Worm (Caenorhabditis elegans) whole organism, late embryonic: ENCODE data around the gene EGAP2.2.

Experiments used
- C08G9.2 ChIP-seq: sonication (generic microtip); optimal IDR thresholded peaks from 2 replicates; lab custom pipeline; 2016; ENCODE audit warnings: mild to moderate bottlenecking, missing genetic modification characterization, moderate library complexity, missing compliant biosample characterization
- K02D7.2 ChIP-seq: sonication (generic microtip); optimal IDR thresholded peaks from 2 replicates; lab custom pipeline; 2017; ENCODE audit warnings: mild to moderate bottlenecking, missing genetic modification characterization, missing compliant biosample characterization
- K09A11.1 ChIP-seq: sonication (generic microtip); optimal IDR thresholded peaks from 2 replicates; lab custom pipeline; 2017; ENCODE audit warnings: antibody characterized with exemption, mild to moderate bottlenecking, missing genetic modification characterization, missing compliant biosample characterization; ENCODE audit not compliant: insufficient read depth
- ama-1 ChIP-seq: fragments of 150-350 bp; optimal IDR thresholded peaks from 2 replicates; lab custom pipeline; 2014
- ceh-18 ChIP-seq: sonication (generic microtip); optimal IDR thresholded peaks from 2 replicates; lab custom pipeline; 2016; ENCODE audit warnings: missing genetic modification characterization, missing compliant biosample characterization
- ceh-19 ChIP-seq: fragments of 200-800 bp; sonication (Bioruptor generic); optimal IDR thresholded peaks from 2 replicates; lab custom pipeline; 2018; ENCODE audit warnings: mild to moderate bottlenecking, missing genetic modification characterization, missing compliant biosample characterization
- ceh-2 ChIP-seq: sonication (generic microtip); optimal IDR thresholded peaks from 2 replicates; lab custom pipeline; 2016; ENCODE audit warnings: missing genotype, missing genetic modification characterization, missing compliant biosample characterization
- ceh-22 ChIP-seq: sonication (generic microtip); optimal IDR thresholded peaks from 2 replicates; lab custom pipeline; 2017; ENCODE audit warnings: missing biosample characterization, missing genetic modification characterization
- ceh-34 ChIP-seq: sonication (generic microtip); optimal IDR thresholded peaks from 2 replicates; lab custom pipeline; 2016; ENCODE audit warnings: mild to moderate bottlenecking, missing genetic modification characterization, missing compliant biosample characterization
- ceh-9 ChIP-seq: sonication (generic microtip); optimal IDR thresholded peaks from 2 replicates; lab custom pipeline; 2016; ENCODE audit warnings: mild to moderate bottlenecking, missing genetic modification characterization, inconsistent platforms, missing compliant biosample characterization
- che-1 ChIP-seq: sonication (generic microtip); optimal IDR thresholded peaks from 2 replicates; lab custom pipeline; 2016; ENCODE audit warnings: mild to moderate bottlenecking, missing genetic modification characterization, missing compliant biosample characterization
- dmd-4 ChIP-seq: sonication (generic microtip); optimal IDR thresholded peaks from 2 replicates; lab custom pipeline; 2016; ENCODE audit warnings: borderline replicate concordance, missing genetic modification characterization, missing compliant biosample characterization
- dve-1 ChIP-seq: sonication (generic microtip); optimal IDR thresholded peaks from 2 replicates; lab custom pipeline; 2017; ENCODE audit warnings: antibody characterized with exemption, mild to moderate bottlenecking, missing genetic modification characterization, missing compliant biosample characterization
- elt-4 ChIP-seq: sonication (generic microtip); optimal IDR thresholded peaks from 2 replicates; lab custom pipeline; 2016; ENCODE audit warnings: missing genetic modification characterization, missing compliant biosample characterization
- ets-4 ChIP-seq: sonication (generic microtip); optimal IDR thresholded peaks from 2 replicates; lab custom pipeline; 2016; ENCODE audit warnings: missing genetic modification characterization, missing compliant biosample characterization
- eyg-1 ChIP-seq: sonication (generic microtip); optimal IDR thresholded peaks from 2 replicates; lab custom pipeline; 2016; ENCODE audit warnings: missing genotype, missing genetic modification characterization, missing compliant biosample characterization
- fkh-6 ChIP-seq: sonication (generic microtip); optimal IDR thresholded peaks from 2 replicates; lab custom pipeline; 2016; ENCODE audit warnings: missing genetic modification characterization, missing compliant biosample characterization
- gmeb-2 ChIP-seq: sonication (generic microtip); optimal IDR thresholded peaks from 2 replicates; lab custom pipeline; 2016; ENCODE audit warnings: missing genetic modification characterization, inconsistent platforms, missing compliant biosample characterization
- hlh-13 ChIP-seq: fragments of 200-800 bp; sonication (Bioruptor generic); optimal IDR thresholded peaks from 2 replicates; lab custom pipeline; 2018; ENCODE audit warnings: mild to moderate bottlenecking, missing genetic modification characterization, missing compliant biosample characterization
- hlh-15 ChIP-seq: sonication (generic microtip); optimal IDR thresholded peaks from 2 replicates; lab custom pipeline; 2016; ENCODE audit warnings: missing genetic modification characterization, missing compliant biosample characterization
- hlh-30 ChIP-seq: sonication (generic microtip); optimal IDR thresholded peaks from 2 replicates; lab custom pipeline; 2017; ENCODE audit warnings: antibody characterized with exemption, missing genetic modification characterization, missing compliant biosample characterization; ENCODE audit not compliant: insufficient read depth
- hlh-6 ChIP-seq: sonication (generic microtip); optimal IDR thresholded peaks from 2 replicates; lab custom pipeline; 2016; ENCODE audit warnings: missing genotype, missing genetic modification characterization, missing compliant biosample characterization
- madf-2 ChIP-seq: sonication (generic microtip); optimal IDR thresholded peaks from 2 replicates; lab custom pipeline; 2017; ENCODE audit warnings: missing genetic modification characterization, missing compliant biosample characterization
- nhr-232 ChIP-seq: sonication (generic microtip); optimal IDR thresholded peaks from 2 replicates; lab custom pipeline; 2016; ENCODE audit warnings: missing genetic modification characterization, missing compliant biosample characterization
- pag-3 ChIP-seq: sonication (generic microtip); optimal IDR thresholded peaks from 2 replicates; lab custom pipeline; 2016; ENCODE audit warnings: missing compliant biosample characterization, missing genetic modification characterization, borderline replicate concordance
- pax-1 ChIP-seq: fragments of 150-350 bp; optimal IDR thresholded peaks from 2 replicates; lab custom pipeline; 2014; ENCODE audit warnings: missing biosample characterization, missing genetic modification characterization
- ref-2 ChIP-seq: sonication (generic microtip); optimal IDR thresholded peaks from 2 replicates; lab custom pipeline; 2016; ENCODE audit warnings: missing genetic modification characterization, missing compliant biosample characterization
- rnt-1 ChIP-seq: sonication (generic microtip); optimal IDR thresholded peaks from 2 replicates; lab custom pipeline; 2016; ENCODE audit warnings: missing genetic modification characterization, missing compliant biosample characterization
- sox-4 ChIP-seq: sonication (generic microtip); optimal IDR thresholded peaks from 2 replicates; lab custom pipeline; 2017; ENCODE audit warnings: mild to moderate bottlenecking, missing genetic modification characterization, inconsistent platforms, missing compliant biosample characterization
- zip-5 ChIP-seq: sonication (generic microtip); optimal IDR thresholded peaks from 2 replicates; lab custom pipeline; 2016; ENCODE audit warnings: missing genetic modification characterization, missing compliant biosample characterization

Gene EGAP2.2

DNA sequence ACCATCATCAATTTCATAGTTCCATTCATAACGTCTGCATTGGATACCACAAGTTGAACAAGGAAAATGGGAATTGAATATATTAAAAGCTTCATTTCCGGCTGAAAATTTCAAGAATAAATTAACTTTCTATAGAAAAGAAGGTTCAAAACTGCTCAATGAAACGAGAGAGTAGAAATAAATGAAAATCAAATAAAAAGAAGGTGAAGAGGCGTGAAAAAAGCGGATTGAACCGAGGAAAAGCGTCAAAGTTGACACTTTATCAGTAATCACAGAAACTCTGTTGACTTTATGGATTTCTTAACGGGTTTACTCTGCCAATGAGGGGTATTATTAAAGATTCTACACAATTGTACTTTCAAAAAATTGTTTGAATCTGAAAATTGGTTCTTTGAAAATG lies 8.7 kb downstream of the EGAP2.2 start, which contains the start of gene pho-4 (continued):
- TF ChIP-seq ceh-2 (tag; lab: Kevin White, UChicago) = no peak
- TF ChIP-seq, all 69 proteins: peak for 0

DNA sequence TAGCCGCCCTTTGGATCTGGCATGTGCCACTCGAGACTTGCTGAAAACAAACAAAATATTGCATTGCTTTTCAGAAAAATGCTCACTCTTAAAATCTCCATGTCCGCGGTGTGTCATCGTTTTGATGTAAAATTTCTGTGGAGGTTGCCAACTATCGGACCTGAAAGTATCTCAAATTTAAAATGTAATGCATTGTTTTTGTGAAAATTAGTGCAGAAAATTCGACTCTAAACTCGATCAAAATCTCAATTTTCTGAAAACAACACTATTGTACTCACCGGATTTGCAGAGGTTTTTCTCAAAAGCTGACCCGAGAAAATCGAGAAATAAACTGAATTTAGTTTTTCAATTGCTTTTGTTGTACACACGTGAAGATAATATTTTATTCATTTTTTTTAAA lies 11.9 kb downstream of the EGAP2.2 start, which contains the start of gene T16D1.1:
Gene T16D1.1 (minus strand): TSS at position 101 of the 400 bp plus-strand sequence.
- TF ChIP-seq dmd-4 (tag; lab: Kevin White, UChicago) = no peak
- no peak for TF ChIP-seq rnt-1 (tag; lab: Kevin White, UChicago)
- no peak for TF ChIP-seq zip-5 (tag; lab: Kevin White, UChicago)

DNA sequence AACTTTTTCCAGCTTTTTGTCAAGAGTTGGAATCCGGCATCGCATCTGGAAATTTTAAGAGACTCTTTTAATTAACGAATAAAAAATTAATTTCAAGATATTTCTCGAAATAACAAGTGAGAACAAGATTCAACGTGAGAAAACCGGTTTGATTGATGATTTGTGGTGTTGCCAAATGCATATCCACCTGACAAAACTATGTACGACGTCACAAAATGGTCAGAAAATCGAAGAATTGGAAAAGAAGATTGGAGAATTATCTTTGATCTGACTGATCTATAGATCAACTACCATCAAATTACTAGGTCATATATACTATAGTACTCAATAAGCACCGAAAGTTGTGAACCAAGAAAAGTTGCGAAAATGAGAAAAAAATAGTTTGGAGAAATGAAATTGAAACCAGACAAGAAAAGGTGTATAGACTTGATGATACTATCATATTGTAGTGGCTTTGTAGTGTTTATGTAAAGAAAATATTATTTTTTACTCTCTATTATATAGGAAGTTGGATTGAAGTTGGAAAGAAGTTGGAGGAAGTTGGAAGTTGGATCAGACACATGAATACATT lies 17.2 kb downstream of the EGAP2.2 start, which contains the start of gene ptr-6:
Gene ptr-6 (minus strand): TSS at position 47 of the 571 bp plus-strand sequence.
- TF ChIP-seq hlh-15 (tag; lab: Kevin White, UChicago) (no peak), ceh-9 (tag; lab: Kevin White, UChicago) (no peak), C08G9.2 (tag; lab: Kevin White, UChicago) (no peak), elt-4 (tag; lab: Kevin White, UChicago) (no peak), ceh-18 (tag; lab: Kevin White, UChicago) (no peak), gmeb-2 (tag; lab: Kevin White, UChicago) (no peak), rnt-1 (tag; lab: Kevin White, UChicago) (no peak), hlh-30 (tag; lab: Kevin White, UChicago) (no peak), pax-1 (tag; lab: Kevin White, UChicago) (no peak), ceh-22 (tag; lab: Kevin White, UChicago) (no peak), hlh-6 (no peak), nhr-232 (tag; lab: Kevin White, UChicago) (no peak), che-1 (tag; lab: Kevin White, UChicago) (no peak)

DNA sequence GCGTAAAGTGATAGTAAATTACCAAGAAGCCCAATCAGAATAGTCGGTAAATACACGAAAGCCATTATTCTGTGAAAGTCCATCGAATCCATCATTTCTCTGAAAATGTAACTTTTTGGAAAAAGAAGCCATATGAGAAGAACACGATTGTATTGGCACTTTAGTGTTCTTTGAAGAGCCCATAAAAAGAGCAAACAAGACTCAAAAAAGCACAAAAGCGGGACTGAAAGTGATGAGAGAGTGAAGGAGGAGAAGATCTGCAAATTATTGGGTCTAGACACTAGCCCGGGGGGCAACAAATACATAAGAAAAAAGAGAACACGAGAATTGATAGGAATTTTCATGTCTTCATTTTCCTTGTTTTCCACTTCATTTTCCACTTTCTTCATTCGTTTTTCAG lies 25.7 kb downstream of the EGAP2.2 start, which contains the start of gene frpr-4:
Gene frpr-4 (minus strand): TSS at position 101 of the 400 bp plus-strand sequence.
- TF ChIP-seq che-1 (tag; lab: Kevin White, UChicago) (no peak), madf-2 (tag; lab: Kevin White, UChicago) (no peak)

DNA sequence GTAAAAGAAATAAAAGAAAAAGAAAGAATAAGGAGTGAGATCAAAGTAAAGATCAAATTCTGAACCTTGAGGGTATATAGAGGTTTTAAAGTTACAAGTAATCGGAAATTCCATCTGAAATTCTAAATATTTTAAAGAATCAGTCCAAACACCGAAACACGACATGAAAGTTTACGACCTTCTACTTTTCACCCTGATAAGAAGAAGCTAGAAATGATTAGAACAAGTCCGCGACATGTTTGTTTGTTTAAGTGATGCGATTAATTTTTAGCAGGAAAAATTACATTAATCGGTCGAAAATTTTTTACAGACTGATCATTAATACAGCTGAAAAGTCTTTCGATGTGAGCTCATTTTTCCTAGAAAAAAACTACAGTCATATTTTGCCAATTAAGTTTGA lies 35.0 kb downstream of the EGAP2.2 start:
- TF ChIP-seq pag-3 (tag; lab: Kevin White, UChicago) = no peak
- TF ChIP-seq, all 69 proteins: peak for 0

DNA sequence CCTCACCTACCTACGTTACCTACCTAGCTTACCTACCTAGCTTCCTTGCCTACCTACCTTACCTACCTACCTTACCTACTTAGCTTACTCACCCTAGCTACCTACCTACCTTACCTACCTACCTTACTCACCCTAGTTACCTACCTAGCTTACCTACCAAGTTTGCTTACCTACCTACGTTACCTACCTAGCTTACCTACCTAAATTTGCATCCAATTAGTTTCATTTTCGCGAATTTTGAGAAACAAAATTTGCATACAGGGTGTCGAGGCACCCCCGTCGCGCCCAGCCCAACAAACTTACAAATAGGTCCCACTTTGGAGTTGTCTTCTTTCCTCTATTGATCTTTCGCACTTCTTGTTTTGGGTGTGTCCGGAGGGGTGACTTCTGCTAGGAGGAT lies 39.3 kb downstream of the EGAP2.2 start:
- TF ChIP-seq dve-1 (tag; lab: Kevin White, UChicago) (no peak), eyg-1 (tag; lab: Kevin White, UChicago) (no peak), hlh-13 (GFP tag; lab: Kevin White, UChicago) (no peak), ama-1 (no peak), fkh-6 (no peak), K02D7.2 (tag; lab: Kevin White, UChicago) (no peak), ceh-19 (GFP tag; lab: Kevin White, UChicago) (no peak), K09A11.1 (tag; lab: Kevin White, UChicago) (no peak), hlh-30 (tag; lab: Kevin White, UChicago) (no peak), ref-2 (tag; lab: Kevin White, UChicago) (no peak), sox-4 (tag; lab: Kevin White, UChicago) (no peak), ets-4 (tag; lab: Kevin White, UChicago) (no peak), ceh-34 (tag; lab: Kevin White, UChicago) (no peak), ceh-2 (tag; lab: Kevin White, UChicago) (no peak)
